Fruit fly (Drosophila melanogaster) whole organism, prepupa: ENCODE measurements around the gene AstC.

Experiments
- CG16779 ChIP-seq: fragments of 200-800 bp; sonication (Bioruptor generic); optimal IDR thresholded peaks from 3 replicates; lab custom pipeline; 2017; ENCODE audit warnings: missing biosample characterization, mild to moderate bottlenecking, missing genetic modification characterization
- CG6163 ChIP-seq: fragments of 200-800 bp; sonication (Bioruptor generic); IDR thresholded peaks from 3 replicates; pipeline ENCODE4 v1.3.6; 2022; ENCODE audit warnings: missing biosample characterization, missing genetic modification characterization
- CG7368 ChIP-seq: fragments of 200-800 bp; sonication (Bioruptor generic); optimal IDR thresholded peaks from 3 replicates; lab custom pipeline; 2016; ENCODE audit warnings: missing biosample characterization, missing genetic modification characterization
- Eip78C ChIP-seq: fragments of 200-800 bp; sonication (Bioruptor generic); peaks from one replicate; lab custom pipeline; 2016; ENCODE audit warnings: missing biosample characterization, missing genetic modification characterization
- Eip93F ChIP-seq: fragments of 200-800 bp; sonication (Bioruptor generic); optimal IDR thresholded peaks from 2 replicates; lab custom pipeline; 2016; ENCODE audit warnings: missing biosample characterization, mild to moderate bottlenecking, missing genetic modification characterization
- Gug ChIP-seq: fragments of 200-800 bp; sonication (Bioruptor generic); IDR thresholded peaks from 2 replicates; pipeline ENCODE4 v1.3.6; 2022; ENCODE audit warnings: missing biosample characterization, missing genetic modification characterization
- Lpt ChIP-seq: fragments of 200-800 bp; sonication (Bioruptor generic); optimal IDR thresholded peaks from 3 replicates; lab custom pipeline; 2016; ENCODE audit warnings: missing biosample characterization, missing genetic modification characterization

DNA sequence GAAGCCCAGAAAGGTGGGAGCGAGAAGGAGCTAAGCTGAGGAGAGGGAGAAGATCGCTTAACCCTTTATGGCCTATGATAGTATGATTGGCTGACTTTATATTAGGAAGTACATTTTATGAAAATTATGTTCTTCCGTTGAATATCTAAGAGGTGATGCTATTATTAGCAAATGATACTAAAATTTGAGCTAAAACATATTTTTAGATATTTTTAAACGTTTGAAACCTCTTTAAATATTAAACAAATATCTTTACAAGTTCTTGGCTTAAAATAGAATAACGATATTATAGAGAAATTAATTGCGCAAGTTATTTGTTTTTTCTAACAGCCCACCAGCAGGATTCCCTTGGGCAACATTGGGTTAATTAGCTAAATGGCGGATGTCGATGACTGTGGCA lies 11.7 kb downstream of the AstC start:
- TF ChIP-seq Lpt (GFP tag; lab: Kevin White, UChicago) (peak; percentile 38), CG16779 (tag; lab: Kevin White, UChicago) (peak; percentile 3), Eip93F (no peak), Gug (GFP tag; lab: Robert Waterston, UW) (no peak), Eip78C (GFP tag; lab: Kevin White, UChicago) (peak; percentile 91), CG7368 (GFP tag; lab: Kevin White, UChicago) (peak; percentile 23), CG6163 (peak; percentile 28; the same call in 1 of the 3 replicates)
